Worm (Caenorhabditis elegans) whole organism, L2 larva: ENCODE data around the gene Y55B1AR.4.

Experiments used
- F13H6.1 ChIP-seq: sonication (generic microtip); optimal IDR thresholded peaks from 2 replicates; lab custom pipeline; 2016; ENCODE audit warnings: missing genetic modification characterization, missing compliant biosample characterization
- ama-1 ChIP-seq: fragments of 150-350 bp; optimal IDR thresholded peaks from 2 replicates; lab custom pipeline; 2018; ENCODE audit warnings: inconsistent platforms
- ceh-82 ChIP-seq: fragments of 150-350 bp; optimal IDR thresholded peaks from 2 replicates; lab custom pipeline; 2014; ENCODE audit warnings: missing biosample characterization, missing genetic modification characterization
- lin-39 ChIP-seq: fragments of 150-350 bp; optimal IDR thresholded peaks from 2 replicates; lab custom pipeline; 2014; ENCODE audit warnings: missing biosample characterization, missing genetic modification reagents, missing genetic modification characterization
- nhr-11 ChIP-seq: fragments of 150-350 bp; optimal IDR thresholded peaks from 2 replicates; lab custom pipeline; 2014; ENCODE audit warnings: missing biosample characterization, missing genetic modification characterization
- nhr-12 ChIP-seq: fragments of 150-350 bp; optimal IDR thresholded peaks from 2 replicates; lab custom pipeline; 2014; ENCODE audit warnings: missing biosample characterization, missing genetic modification characterization
- unc-62 ChIP-seq: fragments of 150-350 bp; optimal IDR thresholded peaks from 2 replicates; lab custom pipeline; 2014; ENCODE audit warnings: missing biosample characterization, missing genetic modification reagents, missing genetic modification characterization
- ztf-11 ChIP-seq: sonication (generic microtip); optimal IDR thresholded peaks from 2 replicates; lab custom pipeline; 2017; ENCODE audit warnings: missing biosample characterization, missing genetic modification characterization

ce11 chrIII:577467-577866 lies 27.8 kb downstream of the Y55B1AR.4 start, which contains the start of gene gtf-2H5:
- TF ChIP-seq ama-1 (no peak), F13H6.1 (tag; lab: Kevin White, UChicago) (no peak), nhr-11 (no peak), ztf-11 (tag; lab: Kevin White, UChicago) (no peak), lin-39 (tag; lab: Kevin White, UChicago) (no peak), unc-62 (GFP tag; lab: Kevin White, UChicago) (no peak), ceh-82 (tag; lab: Kevin White, UChicago) (no peak), nhr-12 (tag; lab: Kevin White, UChicago) (no peak)
